Fruit fly (Drosophila melanogaster) whole organism, embryonic: ENCODE measurements around the gene CG13403.
A peak's percentile ranks its signal among the peaks of the same experiment; 100 is the strongest.

Experiments
- BEAF-32 ChIP-seq: fragments of 200-800 bp; sonication (Bioruptor generic); optimal IDR thresholded peaks from 3 replicates; lab custom pipeline; 2017; ENCODE audit warnings: missing biosample characterization, missing genetic modification characterization, mild to moderate bottlenecking, moderate library complexity, missing genetic modification reagents
- C15 ChIP-seq: fragments of 200-800 bp; sonication (Bioruptor generic); IDR thresholded peaks from 3 replicates; pipeline ENCODE4 v1.3.6; 2022; ENCODE audit warnings: missing biosample characterization, missing genetic modification characterization
- CG1024 ChIP-seq: fragments of 200-800 bp; sonication (Bioruptor generic); IDR thresholded peaks from 2 replicates; pipeline ENCODE4 v1.3.6; 2022; ENCODE audit warnings: missing biosample characterization, missing genetic modification characterization
- CG10543 ChIP-seq: fragments of 200-800 bp; sonication (Bioruptor generic); optimal IDR thresholded peaks from 3 replicates; lab custom pipeline; 2017; ENCODE audit warnings: missing biosample characterization, mild to moderate bottlenecking, missing genetic modification characterization, moderate library complexity
- CG10565 ChIP-seq: fragments of 200-800 bp; sonication (Bioruptor generic); optimal IDR thresholded peaks from 3 replicates; lab custom pipeline; 2016; ENCODE audit warnings: missing biosample characterization, mild to moderate bottlenecking, missing genetic modification characterization
- CG12769 ChIP-seq: fragments of 200-800 bp; sonication (Bioruptor generic); optimal IDR thresholded peaks from 2 replicates; lab custom pipeline; 2019; ENCODE audit warnings: missing biosample characterization, mild to moderate bottlenecking, missing genetic modification characterization, moderate library complexity
- CG14710 ChIP-seq: fragments of 200-800 bp; sonication (Bioruptor generic); optimal IDR thresholded peaks from 3 replicates; lab custom pipeline; 2019; ENCODE audit warnings: missing biosample characterization, mild to moderate bottlenecking, missing genetic modification characterization, moderate library complexity
- CG14860 ChIP-seq: fragments of 200-800 bp; sonication (Bioruptor generic); IDR thresholded peaks from 3 replicates; pipeline ENCODE4 v1.3.6; 2022; ENCODE audit warnings: missing biosample characterization, missing genetic modification characterization; ENCODE audit not compliant: partially characterized antibody
- CG15073 ChIP-seq: fragments of 200-800 bp; sonication (Bioruptor generic); optimal IDR thresholded peaks from 2 replicates; lab custom pipeline; 2016; ENCODE audit warnings: missing biosample characterization, missing genetic modification characterization
- CG15696 ChIP-seq: fragments of 200-800 bp; sonication (Bioruptor generic); optimal IDR thresholded peaks from 2 replicates; lab custom pipeline; 2019; ENCODE audit warnings: missing biosample characterization, mild to moderate bottlenecking, missing genetic modification characterization, moderate library complexity
- CG1647 ChIP-seq: fragments of 200-800 bp; sonication (Bioruptor generic); optimal IDR thresholded peaks from 3 replicates; lab custom pipeline; 2016; ENCODE audit warnings: missing biosample characterization, missing genetic modification characterization
- CG16813 ChIP-seq: fragments of 200-800 bp; sonication (Bioruptor generic); IDR thresholded peaks from 3 replicates; pipeline ENCODE4 v1.3.6; 2022; ENCODE audit warnings: missing biosample characterization, missing genetic modification characterization; ENCODE audit not compliant: partially characterized antibody
- CG3281 ChIP-seq: fragments of 200-800 bp; sonication (Bioruptor generic); optimal IDR thresholded peaks from 3 replicates; lab custom pipeline; 2017; ENCODE audit warnings: missing biosample characterization, mild to moderate bottlenecking, missing genetic modification characterization
- CG42726 ChIP-seq: fragments of 200-800 bp; sonication (Bioruptor generic); IDR thresholded peaks from 2 replicates; pipeline ENCODE4 v1.3.6; 2022; ENCODE audit warnings: missing biosample characterization, missing genetic modification characterization; ENCODE audit not compliant: partially characterized antibody
- CG4617 ChIP-seq: fragments of 200-800 bp; sonication (Bioruptor generic); optimal IDR thresholded peaks from 3 replicates; lab custom pipeline; 2016; ENCODE audit warnings: missing biosample characterization, missing genetic modification characterization, borderline replicate concordance
- CG4730 ChIP-seq: fragments of 200-800 bp; sonication (Bioruptor generic); IDR thresholded peaks from 2 replicates; pipeline ENCODE4 v1.3.6; 2022; ENCODE audit warnings: missing biosample characterization, missing genetic modification characterization
- CG7839 ChIP-seq: fragments of 200-800 bp; sonication (Bioruptor generic); optimal IDR thresholded peaks from 3 replicates; lab custom pipeline; 2018; ENCODE audit warnings: missing biosample characterization, mild to moderate bottlenecking, missing genetic modification characterization, moderate library complexity
- CG9727 ChIP-seq: fragments of 200-800 bp; sonication (Bioruptor generic); optimal IDR thresholded peaks from 3 replicates; lab custom pipeline; 2017; ENCODE audit warnings: missing biosample characterization, mild to moderate bottlenecking, missing genetic modification characterization
- CrebB ChIP-seq: fragments of 200-800 bp; sonication (Bioruptor generic); optimal IDR thresholded peaks from 3 replicates; lab custom pipeline; 2018; ENCODE audit warnings: missing biosample characterization, mild to moderate bottlenecking, missing genetic modification characterization
- Ets97D ChIP-seq: fragments of 200-800 bp; sonication (Bioruptor generic); optimal IDR thresholded peaks from 3 replicates; lab custom pipeline; 2016; ENCODE audit warnings: missing biosample characterization, missing genetic modification characterization
- HLHmδ ChIP-seq: fragments of 200-800 bp; sonication (Bioruptor generic); optimal IDR thresholded peaks from 2 replicates; lab custom pipeline; 2018; ENCODE audit warnings: missing biosample characterization, mild to moderate bottlenecking, missing genetic modification characterization, moderate library complexity
- Hmr ChIP-seq: fragments of 200-800 bp; sonication (Bioruptor generic); optimal IDR thresholded peaks from 3 replicates; lab custom pipeline; 2017; ENCODE audit warnings: mild to moderate bottlenecking, missing biosample characterization, missing genetic modification reagents, missing genetic modification characterization
- Hr3 ChIP-seq: fragments of 200-800 bp; sonication (Bioruptor generic); optimal IDR thresholded peaks from 3 replicates; lab custom pipeline; 2016; ENCODE audit warnings: missing biosample characterization, missing genetic modification characterization
- Hr51 ChIP-seq, 2 experiments: fragments of 200-800 bp; sonication (Bioruptor generic); optimal IDR thresholded peaks; 2 replicates in 1 of 2; 3 replicates in 1 of 2; lab custom pipeline; 2016 to 2018; ENCODE audit warnings: missing biosample characterization in 2 of 2, missing genetic modification characterization in 2 of 2, mild to moderate bottlenecking in 1 of 2, moderate library complexity in 1 of 2
- Hsf ChIP-seq: fragments of 200-800 bp; sonication (Bioruptor generic); optimal IDR thresholded peaks from 3 replicates; lab custom pipeline; 2016; ENCODE audit warnings: missing biosample characterization, missing genetic modification characterization
- Kr ChIP-seq: fragments of 200-800 bp; sonication (Bioruptor generic); optimal IDR thresholded peaks from 2 replicates; lab custom pipeline; 2017; ENCODE audit warnings: missing biosample characterization, mild to moderate bottlenecking, missing genetic modification characterization
- Optix ChIP-seq: fragments of 200-800 bp; sonication (Bioruptor generic); IDR thresholded peaks from 3 replicates; pipeline ENCODE4 v1.3.6; 2022; ENCODE audit warnings: missing biosample characterization, missing genetic modification characterization
- Pdp1 ChIP-seq, 2 experiments: fragments of 200-800 bp; sonication (Bioruptor generic); optimal IDR thresholded peaks; 3 replicates each; lab custom pipeline; 2016; ENCODE audit warnings: missing biosample characterization in 2 of 2, missing genetic modification characterization in 2 of 2, mild to moderate bottlenecking in 1 of 2, moderate library complexity in 1 of 2
- Scr ChIP-seq: fragments of 200-800 bp; sonication (Bioruptor generic); IDR thresholded peaks from 2 replicates; pipeline ENCODE4 v1.3.6; 2022; ENCODE audit warnings: missing biosample characterization, missing genetic modification characterization; ENCODE audit not compliant: partially characterized antibody
- Xrp1 ChIP-seq: fragments of 200-800 bp; sonication (Bioruptor generic); IDR thresholded peaks from 2 replicates; pipeline ENCODE4 v1.3.6; 2022; ENCODE audit warnings: missing biosample characterization, missing genetic modification characterization
- ase ChIP-seq: fragments of 200-800 bp; sonication (Bioruptor generic); IDR thresholded peaks from 3 replicates; pipeline ENCODE4 v1.3.6; 2022; ENCODE audit warnings: missing biosample characterization, missing genetic modification characterization
- cato ChIP-seq: fragments of 200-800 bp; sonication (Bioruptor generic); optimal IDR thresholded peaks from 2 replicates; lab custom pipeline; 2016; ENCODE audit warnings: missing biosample characterization, missing genetic modification characterization, borderline replicate concordance
- corto ChIP-seq: fragments of 200-800 bp; sonication (Bioruptor generic); optimal IDR thresholded peaks from 2 replicates; lab custom pipeline; 2016; ENCODE audit warnings: missing biosample characterization, mild to moderate bottlenecking, missing genetic modification characterization, moderate library complexity
- crc ChIP-seq: fragments of 200-800 bp; sonication (Bioruptor generic); optimal IDR thresholded peaks from 2 replicates; lab custom pipeline; 2016; ENCODE audit warnings: missing biosample characterization, missing genetic modification characterization
- croc ChIP-seq: fragments of 200-800 bp; sonication (Bioruptor generic); conservative IDR thresholded peaks from 3 replicates; pipeline ENCODE4 v1.3.6; 2022; ENCODE audit warnings: missing biosample characterization, missing genetic modification characterization
- danr ChIP-seq: fragments of 200-800 bp; sonication (Bioruptor generic); IDR thresholded peaks from 2 replicates; pipeline ENCODE4 v1.3.6; 2022; ENCODE audit warnings: missing biosample characterization, missing genetic modification characterization
- dpn ChIP-seq, 2 experiments: fragments of 200-800 bp; sonication (Bioruptor generic); optimal IDR thresholded peaks; 3 replicates each; lab custom pipeline; 2016; ENCODE audit warnings: missing biosample characterization in 2 of 2, missing genetic modification characterization in 2 of 2
- eve ChIP-seq, 2 experiments: fragments of >200 bp; optimal IDR thresholded peaks; 2 replicates each; lab custom pipeline; 2017; ENCODE audit warnings: missing biosample characterization in 2 of 2, missing genetic modification characterization in 2 of 2
- ewg ChIP-seq: fragments of 200-800 bp; sonication (Bioruptor generic); optimal IDR thresholded peaks from 3 replicates; lab custom pipeline; 2017; ENCODE audit warnings: mild to moderate bottlenecking, missing biosample characterization, missing genetic modification reagents, missing genetic modification characterization
- ftz-f1 ChIP-seq: fragments of 200-800 bp; sonication (Bioruptor generic); optimal IDR thresholded peaks from 2 replicates; lab custom pipeline; 2016; ENCODE audit warnings: missing biosample characterization, missing genetic modification characterization
- ind ChIP-seq: fragments of 200-800 bp; sonication (Bioruptor generic); optimal IDR thresholded peaks from 3 replicates; lab custom pipeline; 2016; ENCODE audit warnings: missing biosample characterization, missing genetic modification characterization
- jing ChIP-seq: fragments of 200-800 bp; sonication (Bioruptor generic); optimal IDR thresholded peaks from 2 replicates; lab custom pipeline; 2018; ENCODE audit warnings: missing biosample characterization, mild to moderate bottlenecking, missing genetic modification characterization
- lola ChIP-seq, 3 experiments: fragments of >200 bp in 2 of 3; fragments of 200-800 bp in 1 of 3; sonication (Bioruptor generic) in 1 of 3; optimal IDR thresholded peaks; 2 replicates each; lab custom pipeline; 2017 to 2019; ENCODE audit warnings: missing biosample characterization in 3 of 3, missing genetic modification characterization in 3 of 3, mild to moderate bottlenecking in 1 of 3, moderate library complexity in 1 of 3
- nerfin-2 ChIP-seq: fragments of 200-800 bp; sonication (Bioruptor generic); IDR thresholded peaks from 2 replicates; pipeline ENCODE4 v1.3.6; 2022; ENCODE audit warnings: missing biosample characterization, missing genetic modification characterization; ENCODE audit not compliant: partially characterized antibody
- p53 ChIP-seq: fragments of 200-800 bp; sonication (Bioruptor generic); optimal IDR thresholded peaks from 2 replicates; lab custom pipeline; 2016; ENCODE audit warnings: missing biosample characterization, missing genetic modification characterization
- pb ChIP-seq: fragments of 200-800 bp; sonication (Bioruptor generic); optimal IDR thresholded peaks from 3 replicates; lab custom pipeline; 2016; ENCODE audit warnings: missing biosample characterization, missing genetic modification characterization
- pho ChIP-seq: fragments of 200-800 bp; sonication (Bioruptor generic); optimal IDR thresholded peaks from 2 replicates; lab custom pipeline; 2016; ENCODE audit warnings: missing biosample characterization, missing genetic modification characterization
- pnt ChIP-seq: fragments of 200-800 bp; sonication (Bioruptor generic); optimal IDR thresholded peaks from 3 replicates; lab custom pipeline; 2016; ENCODE audit warnings: missing biosample characterization, missing genetic modification characterization
- pzg ChIP-seq: fragments of 200-800 bp; sonication (Bioruptor generic); optimal IDR thresholded peaks from 3 replicates; lab custom pipeline; 2018; ENCODE audit warnings: missing biosample characterization, mild to moderate bottlenecking, missing genetic modification characterization, moderate library complexity

The CG13403 gene

dm6 chrX:14218045-14218483 lies 26.2 kb upstream of the CG13403 start (continued):
- TF ChIP-seq CG15696, result peak; percentile 75
- TF ChIP-seq jing (GFP tag; lab: Kevin White, UChicago), result peak; percentile 57
- TF ChIP-seq CG14710 (tag; lab: Kevin White, UChicago), result peak; percentile 87
- TF ChIP-seq HLHmδ (GFP tag; lab: Kevin White, UChicago), result no peak
- no peak for TF ChIP-seq pzg (GFP tag; lab: Kevin White, UChicago)
- TF ChIP-seq CG14860 (GFP tag; lab: Robert Waterston, UW), result no peak
- peak; percentile 88 for TF ChIP-seq CG3281
- TF ChIP-seq pb, result no peak
- no peak for TF ChIP-seq CG16813 (GFP tag; lab: Robert Waterston, UW)
- peak; percentile 40 for TF ChIP-seq CG12769 (tag; lab: Kevin White, UChicago)
- peak; percentile 55 for TF ChIP-seq cato
- no peak for TF ChIP-seq ftz-f1
- TF ChIP-seq Xrp1 (GFP tag; lab: Robert Waterston, UW), result peak; percentile 92
- TF ChIP-seq corto (GFP tag; lab: Kevin White, UChicago), result peak; percentile 77
- peak in 1 of 3 experiments; percentile 83 for TF ChIP-seq lola (GFP tag; optimal IDR thresholded peaks at IDR 0.05; lab: Kevin White, UChicago)
- TF ChIP-seq pho (GFP tag; lab: Kevin White, UChicago), result peak; percentile 45
- 0 out of 3 replicates have a peak, but pooled peaks have one; percentile 53 for TF ChIP-seq Optix
- no peak for TF ChIP-seq BEAF-32
- peak; percentile 91 for TF ChIP-seq CG9727
- TF ChIP-seq CG7839, result peak; percentile 92
- TF ChIP-seq CG10543 (GFP tag; lab: Kevin White, UChicago), result no peak
- peak; percentile 36 for TF ChIP-seq CG15073 (GFP tag; lab: Kevin White, UChicago)
- peak; percentile 70 for TF ChIP-seq CG4730
- TF ChIP-seq CG42726 (GFP tag; lab: Robert Waterston, UW), result no peak
- TF ChIP-seq danr (GFP tag; lab: Robert Waterston, UW), result peak; percentile 64
- peak; percentile 61 for TF ChIP-seq CG1647 (GFP tag; lab: Kevin White, UChicago)
- peak; percentile 81 for TF ChIP-seq ase (GFP tag; lab: Robert Waterston, UW)
- TF ChIP-seq Hr3 (GFP tag; lab: Kevin White, UChicago), result peak; percentile 87
- no peak for TF ChIP-seq nerfin-2 (GFP tag; lab: Robert Waterston, UW)
- TF ChIP-seq Scr, result no peak
- peak; percentile 25 for TF ChIP-seq p53
- peak; percentile 69 for TF ChIP-seq crc (GFP tag; lab: Kevin White, UChicago)
- TF ChIP-seq CG10565 (GFP tag; lab: Kevin White, UChicago), result peak; percentile 28
- peak; percentile 72 to 94 for TF ChIP-seq Hr51 (GFP tag; optimal IDR thresholded peaks at IDR 0.05; lab: Kevin White, UChicago)
- TF ChIP-seq ewg, result peak; percentile 67
- peak; percentile 33 for TF ChIP-seq Ets97D (GFP tag; lab: Kevin White, UChicago)
- TF ChIP-seq ind (GFP tag; lab: Kevin White, UChicago), result peak; percentile 82
- TF ChIP-seq CrebB (tag; lab: Kevin White, UChicago), result peak; percentile 72
- TF ChIP-seq Kr (GFP tag; lab: Kevin White, UChicago), result no peak
- TF ChIP-seq CG1024 (GFP tag; lab: Robert Waterston, UW), result peak; percentile 72
- peak; percentile 66 for TF ChIP-seq CG4617 (GFP tag; lab: Kevin White, UChicago)
- peak; percentile 73 for TF ChIP-seq pnt (GFP tag; lab: Kevin White, UChicago)
- peak; percentile 92 for TF ChIP-seq Hmr
- TF ChIP-seq croc (GFP tag; lab: Robert Waterston, UW), result peak; percentile 66
- TF ChIP-seq dpn (GFP tag; optimal IDR thresholded peaks at IDR 0.05; lab: Kevin White, UChicago), result peak; percentile 83 to 86
- TF ChIP-seq Pdp1 (GFP tag; optimal IDR thresholded peaks at IDR 0.05; lab: Kevin White, UChicago), result peak; percentile 74 to 77
- TF ChIP-seq eve (GFP tag; optimal IDR thresholded peaks at IDR 0.05; lab: Kevin White, UChicago), result no peak
- TF ChIP-seq Hsf (GFP tag; lab: Kevin White, UChicago), result peak; percentile 82
- peak; percentile 81; the same call in 2 of the 3 replicates for TF ChIP-seq C15 (GFP tag; lab: Robert Waterston, UW)
